Worm (Caenorhabditis elegans): Measurements from ENCODE around the gene pqn-65.

The pqn-65 gene

ce11 chrX:4569276-4569675 lies 50.2 kb downstream of the pqn-65 start:
- TF ChIP-seq F57A8.1 (GFP tag; optimal IDR thresholded peaks at IDR 0.05) (no peak), egrh-3 (GFP tag; IDR thresholded peaks at IDR 0.05) (no peak), mcd-1 (GFP tag; IDR thresholded peaks at IDR 0.05) (no peak), madf-8 (GFP tag; conservative IDR thresholded peaks at IDR 0.05) (no peak), F23B12.7 (tag; optimal IDR thresholded peaks at IDR 0.05; ENCODE audit: insufficient read depth) (no peak), Y53F4B.3 (GFP tag; IDR thresholded peaks at IDR 0.05) (no peak), sdz-38 (tag; optimal IDR thresholded peaks at IDR 0.05) (no peak), F22D6.2 (tag; optimal IDR thresholded peaks at IDR 0.05) (no peak)

ce11 chrX:4567110-4567509 lies 52.3 kb downstream of the pqn-65 start:
- TF ChIP-seq hrde-1 (tag; optimal IDR thresholded peaks at IDR 0.05; ENCODE audit: borderline replicate concordance): no peak
- TF ChIP-seq pha-4 (tag; optimal IDR thresholded peaks at IDR 0.05): peak; percentile 15
- TF ChIP-seq F33H1.4 (GFP tag; IDR thresholded peaks at IDR 0.05): no peak
- no peak for TF ChIP-seq ama-1 (optimal IDR thresholded peaks at IDR 0.05)
- TF ChIP-seq ama-1 (GFP tag; optimal IDR thresholded peaks at IDR 0.05): no peak
- TF ChIP-seq ztf-25 (GFP tag; IDR thresholded peaks at IDR 0.05): no peak
- TF ChIP-seq aptf-2 (GFP tag; conservative IDR thresholded peaks at IDR 0.05): no peak
- TF ChIP-seq F39B2.1 (GFP tag; IDR thresholded peaks at IDR 0.05): no peak
- no peak for TF ChIP-seq tbx-9 (tag; optimal IDR thresholded peaks at IDR 0.05; ENCODE audit: borderline replicate concordance)
- no peak for TF ChIP-seq ceh-91 (GFP tag; IDR thresholded peaks at IDR 0.05)
- TF ChIP-seq nhr-120 (GFP tag; IDR thresholded peaks at IDR 0.05): no peak
- no peak for TF ChIP-seq hlh-26 (GFP tag; conservative IDR thresholded peaks at IDR 0.05)
- TF ChIP-seq nhr-80 (tag; optimal IDR thresholded peaks at IDR 0.05): peak; percentile 74
- no peak for TF ChIP-seq madf-3 (GFP tag; IDR thresholded peaks at IDR 0.05)
- no peak for TF ChIP-seq madf-8 (GFP tag; conservative IDR thresholded peaks at IDR 0.05)
- TF ChIP-seq ztf-3 (GFP tag; optimal IDR thresholded peaks at IDR 0.05): no peak
- TF ChIP-seq nfyb-1 (GFP tag; IDR thresholded peaks at IDR 0.05): no peak
- TF ChIP-seq rec-8 (tag; optimal IDR thresholded peaks at IDR 0.05): no peak

- TF ChIP-seq nhr-80 (tag; optimal IDR thresholded peaks at IDR 0.05): peak; percentile 91
- no peak for TF ChIP-seq madf-8 (GFP tag; conservative IDR thresholded peaks at IDR 0.05)
- TF ChIP-seq dox-1 (GFP tag; IDR thresholded peaks at IDR 0.05): 0 out of 2 replicates have a peak, but pooled peaks have one; percentile 26
- no peak for TF ChIP-seq dpl-1 (GFP tag; optimal IDR thresholded peaks at IDR 0.05)
- peak; percentile 0 for TF ChIP-seq ztf-22 (GFP tag; optimal IDR thresholded peaks at IDR 0.05)
- no peak for TF ChIP-seq bed-1 (GFP tag; IDR thresholded peaks at IDR 0.05)
- TF ChIP-seq aptf-3 (GFP tag; IDR thresholded peaks at IDR 0.05): no peak
- TF ChIP-seq Y67H2A.10 (GFP tag; conservative IDR thresholded peaks at IDR 0.05): no peak
- no peak for TF ChIP-seq ztf-26 (tag; optimal IDR thresholded peaks at IDR 0.05)
Measured at ce11 chrX:4564717-4565316, 54.6 kb downstream of the pqn-65 start, which contains the start of gene amt-4. amt-4 (plus strand) TSS chrX:4565302.

- no peak for TF ChIP-seq T26A5.8 (tag; optimal IDR thresholded peaks at IDR 0.05)
- no peak for TF ChIP-seq atf-7 (tag; optimal IDR thresholded peaks at IDR 0.05)
- no peak for TF ChIP-seq ceh-79 (tag; optimal IDR thresholded peaks at IDR 0.05)
- TF ChIP-seq lin-54 (GFP tag; optimal IDR thresholded peaks at IDR 0.05): no peak
- TF ChIP-seq tbp1 (GFP tag; optimal IDR thresholded peaks at IDR 0.05): no peak
- TF ChIP-seq B0261.1 (tag; optimal IDR thresholded peaks at IDR 0.05): no peak
- TF ChIP-seq ets-4 (GFP tag; optimal IDR thresholded peaks at IDR 0.05): no peak
- TF ChIP-seq bed-1 (GFP tag; IDR thresholded peaks at IDR 0.05): no peak
- no peak for TF ChIP-seq nfya-1 (tag; optimal IDR thresholded peaks at IDR 0.05; ENCODE audit: borderline replicate concordance, insufficient read depth)
- no peak for TF ChIP-seq snpc-4 (GFP tag; optimal IDR thresholded peaks at IDR 0.05)
- TF ChIP-seq snpc-4 (tag; optimal IDR thresholded peaks at IDR 0.05): no peak
- no peak for TF ChIP-seq ekl-4 (GFP tag; IDR thresholded peaks at IDR 0.05)
- no peak for TF ChIP-seq ama-1 (optimal IDR thresholded peaks at IDR 0.05)
- no peak for TF ChIP-seq ama-1 (GFP tag; optimal IDR thresholded peaks at IDR 0.05)
- no peak for TF ChIP-seq snpc-1.3 (tag; optimal IDR thresholded peaks at IDR 0.05; ENCODE audit: insufficient read depth)
- no peak for TF ChIP-seq Y79H2A.3 (GFP tag; conservative IDR thresholded peaks at IDR 0.05)
Measured at ce11 chrX:4562288-4562687, 57.1 kb downstream of the pqn-65 start.
